Comparison of ENCODE assay signal across 2 fruit fly cellular contexts in the genomic region with DNA sequence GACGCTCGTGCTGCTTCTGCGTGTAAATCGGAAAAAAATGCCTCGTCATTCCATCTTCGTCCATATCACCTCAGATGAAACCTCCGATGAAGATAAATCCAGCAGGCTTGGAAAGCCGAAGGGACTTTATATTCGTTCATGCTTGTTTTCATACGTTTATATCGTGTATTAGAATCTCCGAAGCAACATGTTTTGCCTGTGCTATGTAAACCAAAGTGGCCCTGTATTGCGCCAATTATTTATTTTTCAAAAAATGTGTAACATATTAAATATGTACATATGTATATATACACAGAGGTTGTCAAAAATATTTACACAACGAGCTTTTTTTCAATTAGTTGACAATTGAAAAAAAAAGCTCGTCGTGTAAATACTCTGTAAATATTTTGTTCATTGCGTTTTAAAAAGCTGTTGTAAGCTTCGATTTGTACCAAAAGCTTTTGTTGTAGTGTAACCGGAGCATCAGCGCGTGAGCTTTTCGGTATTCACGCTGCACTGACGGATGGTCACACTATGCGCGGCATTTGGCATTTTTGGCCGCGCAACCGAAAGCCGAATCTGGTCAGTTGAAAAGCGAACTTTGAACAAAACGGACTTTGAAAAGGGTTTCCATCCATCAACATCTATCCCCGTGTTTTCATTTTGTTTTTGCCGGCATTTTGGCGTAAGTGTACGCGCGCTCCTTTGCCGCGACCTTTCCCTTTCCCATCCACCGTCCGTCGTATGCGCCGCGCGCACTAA.
TF ChIP-seq lines count a peak whose summit lies in the region.

TSS of gene CG12065 (plus strand) at position 563 of the 741 bp plus-strand sequence.

TF ChIP-seq in whole organism, embryonic, 481 proteins besides CTCF, POLR2A, EP300 and RAD21 (continued from another document and continues in another):
- TF ChIP-seq slp2 (GFP tag; optimal IDR thresholded peaks at IDR 0.05; lab: Kevin White, UChicago): no peak
- TF ChIP-seq en (GFP tag; optimal IDR thresholded peaks at IDR 0.05; lab: Kevin White, UChicago): no peak
- TF ChIP-seq tx (GFP tag; optimal IDR thresholded peaks at IDR 0.05; lab: Kevin White, UChicago): no peak
- TF ChIP-seq CG8388 (GFP tag; optimal IDR thresholded peaks at IDR 0.05; lab: Kevin White, UChicago): peak; percentile 54
- TF ChIP-seq zen (tag; optimal IDR thresholded peaks at IDR 0.05; lab: Kevin White, UChicago): no peak
- no peak for TF ChIP-seq fru (optimal IDR thresholded peaks at IDR 0.05; lab: Kevin White, UChicago)
- peak; percentile 80 for TF ChIP-seq fd64A (GFP tag; optimal IDR thresholded peaks at IDR 0.05; lab: Kevin White, UChicago)
- no peak for TF ChIP-seq CG2120 (GFP tag; optimal IDR thresholded peaks at IDR 0.05; lab: Kevin White, UChicago)
- TF ChIP-seq CG30431 (GFP tag; optimal IDR thresholded peaks at IDR 0.05; lab: Kevin White, UChicago): no peak
- TF ChIP-seq lab (GFP tag; optimal IDR thresholded peaks at IDR 0.05; lab: Kevin White, UChicago): peak; percentile 45
- TF ChIP-seq pita (GFP tag; optimal IDR thresholded peaks at IDR 0.05; lab: Kevin White, UChicago): peak; percentile 42
- no peak for TF ChIP-seq al (GFP tag; IDR thresholded peaks at IDR 0.05; lab: Robert Waterston, UW)
- peak; percentile 88 for TF ChIP-seq Dp (GFP tag; optimal IDR thresholded peaks at IDR 0.05; lab: Kevin White, UChicago)
- TF ChIP-seq sob (GFP tag; IDR thresholded peaks at IDR 0.05; lab: Robert Waterston, UW): no peak; the same call in 1 of the 2 replicates
- no peak for TF ChIP-seq HLH3B (GFP tag; IDR thresholded peaks at IDR 0.05; lab: Robert Waterston, UW)
- no peak for TF ChIP-seq Hand (GFP tag; optimal IDR thresholded peaks at IDR 0.05; lab: Kevin White, UChicago)
- 0 out of 2 replicates have a peak, but pooled peaks have one; percentile 20 for TF ChIP-seq CG42726 (GFP tag; IDR thresholded peaks at IDR 0.05; lab: Robert Waterston, UW; ENCODE audit: partially characterized antibody)
- no peak for TF ChIP-seq jumu (GFP tag; optimal IDR thresholded peaks at IDR 0.05; lab: Kevin White, UChicago)
- TF ChIP-seq CG7556 (GFP tag; optimal IDR thresholded peaks at IDR 0.05; lab: Kevin White, UChicago): peak; percentile 41
- peak; percentile 94 for TF ChIP-seq CG9797 (GFP tag; optimal IDR thresholded peaks at IDR 0.05; lab: Kevin White, UChicago)
- no peak for TF ChIP-seq CG6272 (GFP tag; IDR thresholded peaks at IDR 0.05; lab: Robert Waterston, UW)
- TF ChIP-seq CG18599 (GFP tag; optimal IDR thresholded peaks at IDR 0.05; lab: Kevin White, UChicago): peak; percentile 59
- TF ChIP-seq CG3281 (GFP tag; optimal IDR thresholded peaks at IDR 0.05; lab: Kevin White, UChicago): peak; percentile 42
- no peak for TF ChIP-seq CG10959 (GFP tag; IDR thresholded peaks at IDR 0.05; lab: Robert Waterston, UW)
- TF ChIP-seq mam (GFP tag; optimal IDR thresholded peaks at IDR 0.05; lab: Kevin White, UChicago): no peak
- TF ChIP-seq Rfx (GFP tag; IDR thresholded peaks at IDR 0.05; lab: Robert Waterston, UW): no peak
- TF ChIP-seq CG18262 (tag; optimal IDR thresholded peaks at IDR 0.05; lab: Kevin White, UChicago): peak; percentile 7
- no peak for TF ChIP-seq CG14667 (GFP tag; IDR thresholded peaks at IDR 0.05; lab: Robert Waterston, UW)
- TF ChIP-seq Sry-δ (GFP tag; optimal IDR thresholded peaks at IDR 0.05; lab: Kevin White, UChicago): no peak
- peak; percentile 47 for TF ChIP-seq gcm (GFP tag; optimal IDR thresholded peaks at IDR 0.05; lab: Kevin White, UChicago)
- no peak for TF ChIP-seq CG9727 (GFP tag; optimal IDR thresholded peaks at IDR 0.05; lab: Kevin White, UChicago)
- TF ChIP-seq Optix (GFP tag; IDR thresholded peaks at IDR 0.05; lab: Robert Waterston, UW): no peak
- TF ChIP-seq Max (GFP tag; optimal IDR thresholded peaks at IDR 0.05; lab: Kevin White, UChicago): no peak
- no peak for TF ChIP-seq CG30020 (tag; optimal IDR thresholded peaks at IDR 0.05; lab: Kevin White, UChicago)
- no peak for TF ChIP-seq Mrtf (GFP tag; IDR thresholded peaks at IDR 0.05; lab: Robert Waterston, UW)
- TF ChIP-seq CG16815 (GFP tag; optimal IDR thresholded peaks at IDR 0.05; lab: Kevin White, UChicago): no peak
- peak; percentile 38 for TF ChIP-seq Oli (tag; optimal IDR thresholded peaks at IDR 0.05; lab: Kevin White, UChicago)
- TF ChIP-seq vnd (GFP tag; IDR thresholded peaks at IDR 0.05; lab: Robert Waterston, UW; ENCODE audit: partially characterized antibody): no peak
- no peak for TF ChIP-seq CG3065 (GFP tag; optimal IDR thresholded peaks at IDR 0.05; lab: Kevin White, UChicago)
- no peak for TF ChIP-seq hbn (GFP tag; IDR thresholded peaks at IDR 0.05; lab: Robert Waterston, UW; ENCODE audit: partially characterized antibody)
- no peak for TF ChIP-seq Lpt (GFP tag; optimal IDR thresholded peaks at IDR 0.05; lab: Kevin White, UChicago)
- TF ChIP-seq CG13775 (GFP tag; optimal IDR thresholded peaks at IDR 0.05; lab: Kevin White, UChicago): no peak
- peak; percentile 37; the same call in 1 of the 2 replicates for TF ChIP-seq bbx (GFP tag; IDR thresholded peaks at IDR 0.05; lab: Robert Waterston, UW; ENCODE audit: partially characterized antibody)
- peak; percentile 49 for TF ChIP-seq grau (tag; optimal IDR thresholded peaks at IDR 0.05; lab: Kevin White, UChicago)
- no peak for TF ChIP-seq CG9876 (GFP tag; optimal IDR thresholded peaks at IDR 0.05; lab: Kevin White, UChicago)
- TF ChIP-seq CG14014 (GFP tag; IDR thresholded peaks at IDR 0.05; lab: Robert Waterston, UW): peak; percentile 41; the same call in 1 of the 2 replicates
- no peak for TF ChIP-seq CG11093 (GFP tag; IDR thresholded peaks at IDR 0.05; lab: Robert Waterston, UW)
- TF ChIP-seq CG6254 (GFP tag; optimal IDR thresholded peaks at IDR 0.05; lab: Kevin White, UChicago): peak; percentile 71
- TF ChIP-seq CG2712 (tag; optimal IDR thresholded peaks at IDR 0.05; lab: Kevin White, UChicago): peak; percentile 39
- no peak for TF ChIP-seq ind (GFP tag; optimal IDR thresholded peaks at IDR 0.05; lab: Kevin White, UChicago)
- TF ChIP-seq CG11723 (GFP tag; optimal IDR thresholded peaks at IDR 0.05; lab: Kevin White, UChicago): no peak
- TF ChIP-seq jing (GFP tag; optimal IDR thresholded peaks at IDR 0.05; lab: Kevin White, UChicago): no peak
- no peak for TF ChIP-seq CG9215 (GFP tag; IDR thresholded peaks at IDR 0.05; lab: Robert Waterston, UW)
- peak; percentile 41 for TF ChIP-seq pfk (GFP tag; optimal IDR thresholded peaks at IDR 0.05; lab: Kevin White, UChicago)
- no peak for TF ChIP-seq dm (GFP tag; optimal IDR thresholded peaks at IDR 0.05; lab: Kevin White, UChicago)
- no peak for TF ChIP-seq NC2β (GFP tag; optimal IDR thresholded peaks at IDR 0.05; lab: Kevin White, UChicago)
- TF ChIP-seq sim (GFP tag; IDR thresholded peaks at IDR 0.05; lab: Robert Waterston, UW): no peak
- TF ChIP-seq CG3726 (GFP tag; IDR thresholded peaks at IDR 0.05; lab: Robert Waterston, UW): no peak
- no peak for TF ChIP-seq CG3838 (GFP tag; optimal IDR thresholded peaks at IDR 0.05; lab: Kevin White, UChicago)
- TF ChIP-seq CG4360 (GFP tag; IDR thresholded peaks at IDR 0.05; lab: Robert Waterston, UW): no peak
- no peak for TF ChIP-seq CG4820 (GFP tag; optimal IDR thresholded peaks at IDR 0.05; lab: Kevin White, UChicago)
- TF ChIP-seq emc (GFP tag; optimal IDR thresholded peaks at IDR 0.05; lab: Kevin White, UChicago): no peak
- no peak for TF ChIP-seq odd (GFP tag; optimal IDR thresholded peaks at IDR 0.05; lab: Kevin White, UChicago)

TF ChIP-seq in whole organism, prepupa, 60 proteins besides CTCF, POLR2A, EP300 and RAD21 (continued from another document):
- TF ChIP-seq Blimp-1 (GFP tag; optimal IDR thresholded peaks at IDR 0.05; lab: Kevin White, UChicago): no peak
- no peak for TF ChIP-seq CG4318 (GFP tag; optimal IDR thresholded peaks at IDR 0.05; lab: Kevin White, UChicago)
- TF ChIP-seq Sox14 (GFP tag; optimal IDR thresholded peaks at IDR 0.05; lab: Kevin White, UChicago): no peak
- peak; percentile 11 for TF ChIP-seq Hr4 (GFP tag; optimal IDR thresholded peaks at IDR 0.05; lab: Kevin White, UChicago)
- peak; percentile 27; the same call in 1 of the 2 replicates for TF ChIP-seq Gug (GFP tag; IDR thresholded peaks at IDR 0.05; lab: Robert Waterston, UW)
- TF ChIP-seq CG10631 (GFP tag; optimal IDR thresholded peaks at IDR 0.05; lab: Kevin White, UChicago): no peak
- TF ChIP-seq CG7368 (GFP tag; optimal IDR thresholded peaks at IDR 0.05; lab: Kevin White, UChicago): no peak
- no peak; the same call in 2 of the 3 replicates for TF ChIP-seq eg (GFP tag; IDR thresholded peaks at IDR 0.05; lab: Robert Waterston, UW)
- TF ChIP-seq topi (GFP tag; optimal IDR thresholded peaks at IDR 0.05; lab: Kevin White, UChicago): no peak
- peak; percentile 30 for TF ChIP-seq OdsH (GFP tag; optimal IDR thresholded peaks at IDR 0.05; lab: Kevin White, UChicago)
- TF ChIP-seq CG11294 (GFP tag; IDR thresholded peaks at IDR 0.05; lab: Robert Waterston, UW): no peak
- TF ChIP-seq Lpt (GFP tag; optimal IDR thresholded peaks at IDR 0.05; lab: Kevin White, UChicago): no peak
- peak; percentile 15 for TF ChIP-seq Sox102F (GFP tag; optimal IDR thresholded peaks at IDR 0.05; lab: Kevin White, UChicago)
- no peak for TF ChIP-seq CG3032 (tag; optimal IDR thresholded peaks at IDR 0.05; lab: Kevin White, UChicago)
- TF ChIP-seq lz (GFP tag; optimal IDR thresholded peaks at IDR 0.05; lab: Kevin White, UChicago): no peak
- peak; percentile 23; the same call in 2 of the 3 replicates for TF ChIP-seq CG6163 (GFP tag; IDR thresholded peaks at IDR 0.05; lab: Robert Waterston, UW)
- TF ChIP-seq CG8319 (GFP tag; optimal IDR thresholded peaks at IDR 0.05; lab: Kevin White, UChicago): no peak
- no peak for TF ChIP-seq esn (GFP tag; optimal IDR thresholded peaks at IDR 0.05; lab: Kevin White, UChicago)
- no peak for TF ChIP-seq Hr38 (GFP tag; optimal IDR thresholded peaks at IDR 0.05; lab: Kevin White, UChicago)
- no peak for TF ChIP-seq CG9139 (GFP tag; optimal IDR thresholded peaks at IDR 0.05; lab: Kevin White, UChicago)
- TF ChIP-seq Hr39 (GFP tag; optimal IDR thresholded peaks at IDR 0.05; lab: Kevin White, UChicago): peak; percentile 24
- no peak for TF ChIP-seq spab (GFP tag; optimal IDR thresholded peaks at IDR 0.05; lab: Kevin White, UChicago)
- TF ChIP-seq CG31627 (GFP tag; optimal IDR thresholded peaks at IDR 0.05; lab: Kevin White, UChicago): peak; percentile 15
- no peak for TF ChIP-seq dsx (GFP tag; optimal IDR thresholded peaks at IDR 0.05; lab: Kevin White, UChicago; ENCODE audit: poor library complexity, severe bottlenecking)
- peak; percentile 44 for TF ChIP-seq acj6 (GFP tag; optimal IDR thresholded peaks at IDR 0.05; lab: Kevin White, UChicago)
- TF ChIP-seq CG10669 (GFP tag; optimal IDR thresholded peaks at IDR 0.05; lab: Kevin White, UChicago): no peak
- TF ChIP-seq Ets21C (GFP tag; optimal IDR thresholded peaks at IDR 0.05; lab: Kevin White, UChicago): no peak
- TF ChIP-seq CG6854 (GFP tag; optimal IDR thresholded peaks at IDR 0.05; lab: Kevin White, UChicago): peak; percentile 19
- peak; percentile 22 for TF ChIP-seq Eip75B (GFP tag; optimal IDR thresholded peaks at IDR 0.05; lab: Kevin White, UChicago)
- TF ChIP-seq fkh (GFP tag; optimal IDR thresholded peaks at IDR 0.05; lab: Kevin White, UChicago): peak; percentile 68
- TF ChIP-seq CG6276 (GFP tag; optimal IDR thresholded peaks at IDR 0.05; lab: Kevin White, UChicago): no peak
- no peak for TF ChIP-seq dac (GFP tag; optimal IDR thresholded peaks at IDR 0.05; lab: Kevin White, UChicago)
- peak; percentile 0 for TF ChIP-seq CG16779 (tag; optimal IDR thresholded peaks at IDR 0.05; lab: Kevin White, UChicago)
- TF ChIP-seq CG1621 (tag; optimal IDR thresholded peaks at IDR 0.05; lab: Kevin White, UChicago): no peak
- no peak for TF ChIP-seq CG11762 (GFP tag; optimal IDR thresholded peaks at IDR 0.05; lab: Kevin White, UChicago; ENCODE audit: insufficient read depth)
- peak; percentile 25 for TF ChIP-seq Smox (GFP tag; optimal IDR thresholded peaks at IDR 0.05; lab: Kevin White, UChicago)
- TF ChIP-seq CG8632 (GFP tag; optimal IDR thresholded peaks at IDR 0.05; lab: Kevin White, UChicago): peak; percentile 21
- peak; percentile 3 for TF ChIP-seq pdm3 (GFP tag; optimal IDR thresholded peaks at IDR 0.05; lab: Kevin White, UChicago)
- peak; percentile 91 for TF ChIP-seq Eip78C (GFP tag; lab: Kevin White, UChicago)
